Worm (Caenorhabditis elegans) whole organism, L2 larva: ENCODE data around the gene gcy-21.
"Not testable (repeated sequence)": the region's sequence is repeated elsewhere in the genome, so short reads cannot be mapped to it uniquely, and the experiment has no call there.

Experiments
- lin-13 ChIP-seq: fragments of 150-350 bp; optimal IDR thresholded peaks from 2 replicates; lab custom pipeline; 2014; ENCODE audit warnings: missing biosample characterization, missing genetic modification reagents, missing genetic modification characterization
- mab-5 ChIP-seq: fragments of 150-350 bp; optimal IDR thresholded peaks from 2 replicates; lab custom pipeline; 2014; ENCODE audit warnings: missing biosample characterization, missing genetic modification characterization
- nhr-25 ChIP-seq: fragments of 150-350 bp; sonication (generic microtip); optimal IDR thresholded peaks from 3 replicates; lab custom pipeline; 2014; ENCODE audit warnings: missing biosample characterization, missing genetic modification characterization
- unc-62 ChIP-seq: fragments of 150-350 bp; optimal IDR thresholded peaks from 2 replicates; lab custom pipeline; 2014; ENCODE audit warnings: missing biosample characterization, missing genetic modification reagents, missing genetic modification characterization

- TF ChIP-seq lin-13; unc-62 (GFP tag; lab: Kevin White, UChicago); mab-5 (tag; lab: Kevin White, UChicago); nhr-25 (tag; lab: Kevin White, UChicago): not testable (repeated sequence)
Measured at ce11 chrII:2612278-2612677, 47.2 kb upstream of the gcy-21 start, which contains the start of gene D2062.13.
